Worm (Caenorhabditis elegans) whole organism, L4/young adult: ENCODE data around the gene C47E8.1.

Experiments used
- W03F9.2 ChIP-seq: fragments of 150-350 bp; optimal IDR thresholded peaks from 2 replicates; lab custom pipeline; 2014; ENCODE audit warnings: missing biosample characterization, missing genetic modification characterization
- dao-5 ChIP-seq: sonication (generic microtip); optimal IDR thresholded peaks from 2 replicates; lab custom pipeline; 2016; ENCODE audit warnings: missing genotype, missing genetic modification characterization, moderate library complexity, missing compliant biosample characterization
- him-1 ChIP-seq: sonication (generic microtip); optimal IDR thresholded peaks from 2 replicates; lab custom pipeline; 2016; ENCODE audit warnings: missing genotype, missing genetic modification reagents, missing genetic modification characterization, missing compliant biosample characterization

ce11 chrV:14640071-14640470, 25.8 kb upstream of the C47E8.1 start, which contains the start of gene F43D2.7:
- TF ChIP-seq dao-5 (tag; lab: Kevin White, UChicago) (no peak), him-1 (tag; lab: Kevin White, UChicago) (no peak), W03F9.2 (tag; lab: Kevin White, UChicago) (no peak)
